Worm (Caenorhabditis elegans): ENCODE data around the gene rpl-32.

Gene rpl-32

DNA sequence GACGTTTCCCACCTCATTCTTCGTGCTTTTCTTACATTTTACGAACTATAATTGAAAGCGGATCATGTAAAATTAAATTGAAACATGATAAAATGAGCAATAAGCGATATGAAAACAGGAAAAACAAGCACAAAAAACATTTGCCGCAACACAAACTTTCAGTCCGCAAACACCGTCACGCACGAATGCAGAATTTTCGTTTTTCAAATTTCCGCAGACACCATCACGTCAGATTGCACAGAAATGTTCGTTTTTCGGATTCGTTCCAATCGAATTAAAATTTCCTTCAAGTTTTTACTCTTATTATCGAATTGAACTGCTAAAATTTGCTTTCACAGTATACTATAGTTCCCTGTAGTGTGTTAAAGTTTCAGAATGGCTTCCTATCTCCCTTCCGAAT lies 2.3 kb downstream of the rpl-32 start, which contains the start of gene chmp-7 (continued):
- TF ChIP-seq C06A6.2 (GFP tag; conservative IDR thresholded peaks at IDR 0.05), result 0 out of 2 replicates have a peak, but pooled peaks have one; percentile 19
- TF ChIP-seq ekl-4 (GFP tag; IDR thresholded peaks at IDR 0.05), result peak; percentile 54; the same call in 1 of the 2 replicates
- peak; percentile 66 for TF ChIP-seq tbp1 (GFP tag; optimal IDR thresholded peaks at IDR 0.05)
- peak; percentile 50 for TF ChIP-seq ztf-26 (tag; optimal IDR thresholded peaks at IDR 0.05)
- no peak for TF ChIP-seq Y67H2A.10 (GFP tag; conservative IDR thresholded peaks at IDR 0.05)
- TF ChIP-seq snpc-1.1 (tag; optimal IDR thresholded peaks at IDR 0.05; ENCODE audit: insufficient read depth), result peak; percentile 25
- peak; percentile 51; the same call in 1 of the 2 replicates for TF ChIP-seq D2030.7 (GFP tag; IDR thresholded peaks at IDR 0.05)
- peak; percentile 7 for TF ChIP-seq him-1 (tag; optimal IDR thresholded peaks at IDR 0.05)
- TF ChIP-seq ZK185.1 (tag; optimal IDR thresholded peaks at IDR 0.05; ENCODE audit: poor library complexity, severe bottlenecking), result peak; percentile 70
- peak; percentile 73 for TF ChIP-seq lsl-1 (GFP tag; optimal IDR thresholded peaks at IDR 0.05)
- TF ChIP-seq madf-10 (tag; optimal IDR thresholded peaks at IDR 0.05), result peak; percentile 72
- TF ChIP-seq ztf-3 (GFP tag; optimal IDR thresholded peaks at IDR 0.05), result no peak
- peak; percentile 82 for TF ChIP-seq pbrm-1 (GFP tag; IDR thresholded peaks at IDR 0.05)
- peak; percentile 79 for TF ChIP-seq B0019.2 (GFP tag; conservative IDR thresholded peaks at IDR 0.05)

DNA sequence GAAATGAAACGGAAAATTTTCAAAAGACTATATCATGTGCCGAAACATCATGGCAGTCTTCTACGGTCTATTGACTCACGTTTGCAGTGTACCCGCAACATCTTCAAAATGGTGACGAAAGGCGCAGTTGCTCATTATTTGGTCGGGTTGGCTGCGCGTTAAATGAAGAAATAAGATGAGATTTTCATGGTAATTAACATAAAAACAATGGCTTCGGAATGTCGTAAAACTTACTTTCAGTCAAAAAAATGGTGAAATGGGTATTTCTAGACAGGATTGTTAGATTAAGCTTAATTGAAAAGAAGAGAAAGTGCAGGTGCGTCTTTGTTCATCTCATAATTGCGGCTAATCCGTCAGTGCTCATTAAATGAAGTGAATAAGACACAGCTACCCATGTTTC lies 3.3 kb downstream of the rpl-32 start, which contains the start of gene T24B8.7:
Gene T24B8.7 (minus strand): TSS at position 101 of the 400 bp plus-strand sequence.
- no peak for TF ChIP-seq T26A5.8 (tag; optimal IDR thresholded peaks at IDR 0.05)
- TF ChIP-seq madf-6 (GFP tag; IDR thresholded peaks at IDR 0.05), result no peak
- TF ChIP-seq ceh-58 (GFP tag; IDR thresholded peaks at IDR 0.05), result 0 out of 2 replicates have a peak, but pooled peaks have one; percentile 20

DNA sequence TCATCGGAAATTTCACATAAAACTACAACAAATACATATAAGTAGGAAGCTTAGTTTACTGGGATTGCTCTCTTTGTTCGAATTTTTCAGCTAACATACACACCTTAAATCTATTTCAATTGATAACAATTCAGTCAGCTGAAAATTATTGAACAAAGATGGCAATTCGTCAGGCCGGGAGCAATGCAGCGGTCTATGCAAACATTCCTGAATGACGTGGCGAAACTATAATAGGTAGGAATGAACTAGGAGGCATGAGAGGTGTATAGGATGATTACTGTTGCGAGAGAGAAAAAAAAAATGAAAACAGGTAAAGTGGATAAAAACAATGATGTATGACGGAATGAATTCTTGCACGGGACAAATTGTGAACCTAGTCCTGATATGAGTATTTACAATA lies 14.8 kb downstream of the rpl-32 start:
- TF ChIP-seq somi-1 (GFP tag; optimal IDR thresholded peaks at IDR 0.05), result no peak
- no peak for TF ChIP-seq ceh-91 (GFP tag; IDR thresholded peaks at IDR 0.05)
- TF ChIP-seq pbrm-1 (GFP tag; IDR thresholded peaks at IDR 0.05), result no peak
- no peak for TF ChIP-seq mel-28 (tag; optimal IDR thresholded peaks at IDR 0.05; ENCODE audit: borderline replicate concordance)
- TF ChIP-seq Y53F4B.3 (GFP tag; IDR thresholded peaks at IDR 0.05), result no peak
- TF ChIP-seq Y53G8AR.9 (GFP tag; conservative IDR thresholded peaks at IDR 0.05), result 0 out of 2 replicates have a peak, but pooled peaks have one; percentile 20
- peak; percentile 53 for TF ChIP-seq nhr-80 (tag; optimal IDR thresholded peaks at IDR 0.05)
- TF ChIP-seq madf-3 (GFP tag; IDR thresholded peaks at IDR 0.05), result no peak
- TF ChIP-seq xnd-1 (tag; optimal IDR thresholded peaks at IDR 0.05), result no peak
- no peak for TF ChIP-seq F57A8.1 (GFP tag; optimal IDR thresholded peaks at IDR 0.05)
- TF ChIP-seq nhr-90 (tag; optimal IDR thresholded peaks at IDR 0.05), result no peak

DNA sequence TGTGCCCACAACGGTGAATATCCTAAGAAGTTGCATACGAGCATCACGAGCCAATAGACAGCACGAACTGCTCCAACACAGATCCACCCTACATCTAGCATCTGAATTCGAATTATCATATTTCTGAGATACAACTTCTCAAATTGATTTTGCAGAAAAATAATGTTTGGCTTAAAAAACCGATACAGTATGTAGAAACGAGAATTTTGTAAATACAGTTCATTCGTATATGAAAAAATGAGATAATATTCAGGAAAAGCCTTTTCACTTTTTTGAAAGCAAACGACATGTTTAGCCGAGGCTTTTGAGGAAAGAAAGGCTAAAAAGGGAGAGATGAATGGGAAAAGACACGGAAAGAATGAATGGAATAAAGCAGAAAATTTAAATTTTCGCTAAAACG lies 15.6 kb downstream of the rpl-32 start, which contains the start of gene F37B12.3:
Gene F37B12.3 (minus strand): TSS at position 101 of the 400 bp plus-strand sequence.
- no peak for TF ChIP-seq let-607 (tag; optimal IDR thresholded peaks at IDR 0.05)

DNA sequence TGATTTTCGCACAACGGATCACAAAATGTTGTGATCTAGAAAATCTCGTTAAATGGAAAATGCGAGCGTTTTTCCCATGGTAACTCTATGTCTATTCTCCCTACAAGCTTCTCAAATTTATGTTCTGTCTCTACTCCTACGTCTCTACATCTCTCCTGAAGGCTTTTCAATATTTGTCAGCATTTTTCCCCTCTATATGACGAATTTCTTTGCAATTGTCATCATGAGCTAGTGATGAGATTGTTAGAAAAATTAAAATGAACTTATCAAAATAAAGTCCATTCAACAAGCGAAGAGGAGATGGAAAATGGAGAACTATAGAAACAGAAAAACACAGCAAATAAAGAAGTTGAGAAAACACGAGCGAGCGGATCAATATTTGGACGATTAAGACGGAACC lies 18.1 kb downstream of the rpl-32 start:
- no peak for TF ChIP-seq dpff-1 (tag; optimal IDR thresholded peaks at IDR 0.05)
- TF ChIP-seq zim-3 (tag; optimal IDR thresholded peaks at IDR 0.05), result no peak
- TF ChIP-seq F37B4.10 (GFP tag; IDR thresholded peaks at IDR 0.05), result no peak
- no peak for TF ChIP-seq unc-62 (GFP tag; optimal IDR thresholded peaks at IDR 0.05)
- TF ChIP-seq C17E4.6 (GFP tag; IDR thresholded peaks at IDR 0.05), result no peak
- no peak for TF ChIP-seq sea-2 (GFP tag; IDR thresholded peaks at IDR 0.05)
- no peak for TF ChIP-seq ztf-18 (tag; optimal IDR thresholded peaks at IDR 0.05)
- TF ChIP-seq lag-1 (GFP tag; IDR thresholded peaks at IDR 0.05), result no peak
- TF ChIP-seq bed-1 (GFP tag; IDR thresholded peaks at IDR 0.05), result no peak
- no peak for TF ChIP-seq snpc-3.4 (tag; optimal IDR thresholded peaks at IDR 0.05)
- TF ChIP-seq Y67H2A.10 (GFP tag; conservative IDR thresholded peaks at IDR 0.05), result no peak
- no peak for TF ChIP-seq madf-3 (GFP tag; IDR thresholded peaks at IDR 0.05)
